Fruit fly (Drosophila melanogaster) whole organism, embryonic: ENCODE results near the gene BTBD9.

Experiments used
- Bteb2 ChIP-seq: fragments of 200-800 bp; sonication (Bioruptor generic); optimal IDR thresholded peaks from 2 replicates; lab custom pipeline; 2016; ENCODE audit warnings: missing biosample characterization, missing genetic modification characterization
- CG1024 ChIP-seq: fragments of 200-800 bp; sonication (Bioruptor generic); IDR thresholded peaks from 2 replicates; pipeline ENCODE4 v1.3.6; 2022; ENCODE audit warnings: missing biosample characterization, missing genetic modification characterization
- CG10565 ChIP-seq: fragments of 200-800 bp; sonication (Bioruptor generic); optimal IDR thresholded peaks from 3 replicates; lab custom pipeline; 2016; ENCODE audit warnings: missing biosample characterization, mild to moderate bottlenecking, missing genetic modification characterization
- CG11504 ChIP-seq: fragments of 200-800 bp; sonication (Bioruptor generic); optimal IDR thresholded peaks from 3 replicates; lab custom pipeline; 2019; ENCODE audit warnings: missing biosample characterization, mild to moderate bottlenecking, missing genetic modification characterization, moderate library complexity
- CG11695 ChIP-seq: fragments of 200-800 bp; sonication (Bioruptor generic); IDR thresholded peaks from 3 replicates; pipeline ENCODE4 v1.3.6; 2022; ENCODE audit warnings: missing biosample characterization, missing genetic modification characterization
- CG12391 ChIP-seq: fragments of 200-800 bp; sonication (Bioruptor generic); optimal IDR thresholded peaks from 3 replicates; lab custom pipeline; 2018; ENCODE audit warnings: missing biosample characterization, mild to moderate bottlenecking, missing genetic modification characterization, moderate library complexity
- CG12659 ChIP-seq: fragments of 200-800 bp; sonication (Bioruptor generic); optimal IDR thresholded peaks from 3 replicates; lab custom pipeline; 2017; ENCODE audit warnings: mild to moderate bottlenecking, missing biosample characterization, missing genetic modification reagents, missing genetic modification characterization
- CG13424 ChIP-seq: fragments of 200-800 bp; sonication (Bioruptor generic); optimal IDR thresholded peaks from 2 replicates; lab custom pipeline; 2019; ENCODE audit warnings: missing biosample characterization, mild to moderate bottlenecking, missing genetic modification characterization, moderate library complexity
- CG13775 ChIP-seq: fragments of 200-800 bp; sonication (Bioruptor generic); optimal IDR thresholded peaks from 3 replicates; lab custom pipeline; 2017; ENCODE audit warnings: missing biosample characterization, mild to moderate bottlenecking, missing genetic modification characterization
- CG14014 ChIP-seq: fragments of 200-800 bp; sonication (Bioruptor generic); IDR thresholded peaks from 2 replicates; pipeline ENCODE4 v1.3.6; 2022; ENCODE audit warnings: missing biosample characterization, missing genetic modification characterization
- CG15514 ChIP-seq: fragments of 200-800 bp; sonication (Bioruptor generic); optimal IDR thresholded peaks from 3 replicates; lab custom pipeline; 2017; ENCODE audit warnings: missing biosample characterization, missing genetic modification characterization, mild to moderate bottlenecking, moderate library complexity, missing genetic modification reagents
- CG17359 ChIP-seq: fragments of 200-800 bp; sonication (Bioruptor generic); optimal IDR thresholded peaks from 3 replicates; lab custom pipeline; 2018; ENCODE audit warnings: missing biosample characterization, mild to moderate bottlenecking, missing genetic modification characterization, moderate library complexity
- CG3163 ChIP-seq: fragments of 200-800 bp; sonication (Bioruptor generic); optimal IDR thresholded peaks from 3 replicates; lab custom pipeline; 2016; ENCODE audit warnings: missing biosample characterization, missing genetic modification characterization
- CG43689 ChIP-seq: fragments of 200-800 bp; sonication (Bioruptor generic); IDR thresholded peaks from 2 replicates; pipeline ENCODE4 v1.3.6; 2022; ENCODE audit warnings: missing biosample characterization, missing genetic modification characterization
- CG4707 ChIP-seq: fragments of 200-800 bp; sonication (Bioruptor generic); optimal IDR thresholded peaks from 2 replicates; lab custom pipeline; 2018; ENCODE audit warnings: missing biosample characterization, mild to moderate bottlenecking, missing genetic modification characterization, moderate library complexity
- CG7839 ChIP-seq: fragments of 200-800 bp; sonication (Bioruptor generic); optimal IDR thresholded peaks from 3 replicates; lab custom pipeline; 2018; ENCODE audit warnings: missing biosample characterization, mild to moderate bottlenecking, missing genetic modification characterization, moderate library complexity
- CG7987 ChIP-seq: fragments of 200-800 bp; sonication (Bioruptor generic); optimal IDR thresholded peaks from 2 replicates; lab custom pipeline; 2018; ENCODE audit warnings: missing biosample characterization, mild to moderate bottlenecking, missing genetic modification characterization, moderate library complexity
- CG8281 ChIP-seq: fragments of 200-800 bp; sonication (Bioruptor generic); optimal IDR thresholded peaks from 2 replicates; lab custom pipeline; 2018; ENCODE audit warnings: missing biosample characterization, mild to moderate bottlenecking, missing genetic modification characterization, moderate library complexity
- CG9876 ChIP-seq: fragments of 200-800 bp; sonication (Bioruptor generic); optimal IDR thresholded peaks from 2 replicates; lab custom pipeline; 2016; ENCODE audit warnings: missing biosample characterization, missing genetic modification characterization
- Dad ChIP-seq: fragments of 200-800 bp; sonication (Bioruptor generic); optimal IDR thresholded peaks from 3 replicates; lab custom pipeline; 2016; ENCODE audit warnings: missing biosample characterization, missing genetic modification characterization
- Dip2 ChIP-seq: fragments of 200-800 bp; sonication (Bioruptor generic); IDR thresholded peaks from 2 replicates; pipeline ENCODE4 v1.3.6; 2022; ENCODE audit warnings: missing biosample characterization, missing genetic modification characterization
- Dp ChIP-seq: fragments of 200-800 bp; sonication (Bioruptor generic); optimal IDR thresholded peaks from 2 replicates; lab custom pipeline; 2018; ENCODE audit warnings: missing biosample characterization, mild to moderate bottlenecking, missing genetic modification characterization, moderate library complexity
- E2f1 ChIP-seq: fragments of 200-800 bp; sonication (Bioruptor generic); IDR thresholded peaks from 2 replicates; pipeline ENCODE4 v1.3.6; 2022; ENCODE audit warnings: missing biosample characterization, missing genetic modification characterization
- GATAe ChIP-seq: fragments of 200-800 bp; sonication (Bioruptor generic); conservative IDR thresholded peaks from 2 replicates; pipeline ENCODE4 v1.3.6; 2022; ENCODE audit warnings: missing biosample characterization, missing genetic modification characterization
- HLH3B ChIP-seq: fragments of 200-800 bp; sonication (Bioruptor generic); IDR thresholded peaks from 2 replicates; pipeline ENCODE4 v1.3.6; 2022; ENCODE audit warnings: missing biosample characterization, missing genetic modification characterization
- HLHmδ ChIP-seq: fragments of 200-800 bp; sonication (Bioruptor generic); optimal IDR thresholded peaks from 2 replicates; lab custom pipeline; 2018; ENCODE audit warnings: missing biosample characterization, mild to moderate bottlenecking, missing genetic modification characterization, moderate library complexity
- Hsf ChIP-seq: fragments of 200-800 bp; sonication (Bioruptor generic); optimal IDR thresholded peaks from 3 replicates; lab custom pipeline; 2016; ENCODE audit warnings: missing biosample characterization, missing genetic modification characterization
- Mrtf ChIP-seq: fragments of 200-800 bp; sonication (Bioruptor generic); IDR thresholded peaks from 3 replicates; pipeline ENCODE4 v1.3.6; 2022; ENCODE audit warnings: missing biosample characterization, missing genetic modification characterization
- NK7.1 ChIP-seq: fragments of 200-800 bp; sonication (Bioruptor generic); optimal IDR thresholded peaks from 3 replicates; lab custom pipeline; 2016; ENCODE audit warnings: missing biosample characterization, missing genetic modification characterization
- Sin3A ChIP-seq: fragments of >200 bp; optimal IDR thresholded peaks from 2 replicates; lab custom pipeline; 2018
- Trl ChIP-seq, 3 experiments: fragments of >200 bp in 2 of 3; fragments of 200-800 bp in 1 of 3; sonication (Bioruptor generic) in 1 of 3; optimal IDR thresholded peaks; 2 replicates in 1 of 3; 3 replicates in 2 of 3; lab custom pipeline; 2016 to 2017; ENCODE audit warnings: missing biosample characterization in 1 of 3, missing genetic modification characterization in 1 of 3
- Vsx1 ChIP-seq: fragments of 200-800 bp; sonication (Bioruptor generic); optimal IDR thresholded peaks from 2 replicates; lab custom pipeline; 2017; ENCODE audit warnings: missing biosample characterization, mild to moderate bottlenecking, missing genetic modification characterization, missing genetic modification reagents
- ap ChIP-seq: fragments of 200-800 bp; sonication (Bioruptor generic); IDR thresholded peaks from 2 replicates; pipeline ENCODE4 v1.3.6; 2022; ENCODE audit warnings: missing biosample characterization, missing genetic modification characterization
- ato ChIP-seq: fragments of 200-800 bp; sonication (Bioruptor generic); IDR thresholded peaks from 2 replicates; pipeline ENCODE4 v1.3.6; 2022; ENCODE audit warnings: missing biosample characterization, missing genetic modification characterization; ENCODE audit not compliant: partially characterized antibody
- cato ChIP-seq: fragments of 200-800 bp; sonication (Bioruptor generic); optimal IDR thresholded peaks from 2 replicates; lab custom pipeline; 2016; ENCODE audit warnings: missing biosample characterization, missing genetic modification characterization, borderline replicate concordance
- cg ChIP-seq: fragments of 200-800 bp; sonication (Bioruptor generic); optimal IDR thresholded peaks from 3 replicates; lab custom pipeline; 2019; ENCODE audit warnings: missing biosample characterization, mild to moderate bottlenecking, missing genetic modification characterization, moderate library complexity
- chif ChIP-seq, 2 experiments: fragments of 200-800 bp; sonication (Bioruptor generic); optimal IDR thresholded peaks; 3 replicates each; lab custom pipeline; 2016; ENCODE audit warnings: missing biosample characterization in 2 of 2, missing genetic modification characterization in 2 of 2
- maf-S ChIP-seq: fragments of 200-800 bp; sonication (Bioruptor generic); optimal IDR thresholded peaks from 2 replicates; lab custom pipeline; 2016; ENCODE audit warnings: missing biosample characterization, missing genetic modification characterization
- pan ChIP-seq, 4 experiments: fragments of >200 bp in 3 of 4; fragments of 200-800 bp in 1 of 4; sonication (Bioruptor generic) in 1 of 4; optimal IDR thresholded peaks in 3 of 4; IDR thresholded peaks in 1 of 4; 2 replicates each; pipeline versions ENCODE4 v1.3.6 to Lab custom; 2017 to 2022; ENCODE audit warnings: missing biosample characterization in 2 of 4, missing genetic modification characterization in 2 of 4, mixed read lengths in 1 of 4
- pb ChIP-seq: fragments of 200-800 bp; sonication (Bioruptor generic); optimal IDR thresholded peaks from 3 replicates; lab custom pipeline; 2016; ENCODE audit warnings: missing biosample characterization, missing genetic modification characterization
- pnt ChIP-seq: fragments of 200-800 bp; sonication (Bioruptor generic); optimal IDR thresholded peaks from 3 replicates; lab custom pipeline; 2016; ENCODE audit warnings: missing biosample characterization, missing genetic modification characterization
- ro ChIP-seq: fragments of 200-800 bp; sonication (Bioruptor generic); IDR thresholded peaks from 2 replicates; pipeline ENCODE4 v1.3.6; 2022; ENCODE audit warnings: missing biosample characterization, missing genetic modification characterization
- schlank ChIP-seq: fragments of 200-800 bp; sonication (Bioruptor generic); optimal IDR thresholded peaks from 2 replicates; lab custom pipeline; 2018; ENCODE audit warnings: missing biosample characterization, mild to moderate bottlenecking, missing genetic modification characterization
- so ChIP-seq: fragments of 200-800 bp; sonication (Bioruptor generic); IDR thresholded peaks from 3 replicates; pipeline ENCODE4 v1.3.6; 2022; ENCODE audit warnings: missing biosample characterization, missing genetic modification characterization
- sug ChIP-seq: fragments of 200-800 bp; optimal IDR thresholded peaks from 2 replicates; lab custom pipeline; 2019; ENCODE audit warnings: missing biosample characterization, mild to moderate bottlenecking, missing genetic modification characterization, moderate library complexity
- unpg ChIP-seq: fragments of 200-800 bp; sonication (Bioruptor generic); optimal IDR thresholded peaks from 3 replicates; lab custom pipeline; 2018; ENCODE audit warnings: missing biosample characterization, mild to moderate bottlenecking, missing genetic modification characterization, moderate library complexity
- zen2 ChIP-seq: fragments of 200-800 bp; sonication (Bioruptor generic); IDR thresholded peaks from 3 replicates; pipeline ENCODE4 v1.3.6; 2022; ENCODE audit warnings: missing biosample characterization, missing genetic modification characterization; ENCODE audit not compliant: partially characterized antibody
- zfh2 ChIP-seq: fragments of 200-800 bp; sonication (Bioruptor generic); optimal IDR thresholded peaks from 2 replicates; lab custom pipeline; 2016; ENCODE audit warnings: missing biosample characterization, missing genetic modification characterization

The BTBD9 gene

DNA sequence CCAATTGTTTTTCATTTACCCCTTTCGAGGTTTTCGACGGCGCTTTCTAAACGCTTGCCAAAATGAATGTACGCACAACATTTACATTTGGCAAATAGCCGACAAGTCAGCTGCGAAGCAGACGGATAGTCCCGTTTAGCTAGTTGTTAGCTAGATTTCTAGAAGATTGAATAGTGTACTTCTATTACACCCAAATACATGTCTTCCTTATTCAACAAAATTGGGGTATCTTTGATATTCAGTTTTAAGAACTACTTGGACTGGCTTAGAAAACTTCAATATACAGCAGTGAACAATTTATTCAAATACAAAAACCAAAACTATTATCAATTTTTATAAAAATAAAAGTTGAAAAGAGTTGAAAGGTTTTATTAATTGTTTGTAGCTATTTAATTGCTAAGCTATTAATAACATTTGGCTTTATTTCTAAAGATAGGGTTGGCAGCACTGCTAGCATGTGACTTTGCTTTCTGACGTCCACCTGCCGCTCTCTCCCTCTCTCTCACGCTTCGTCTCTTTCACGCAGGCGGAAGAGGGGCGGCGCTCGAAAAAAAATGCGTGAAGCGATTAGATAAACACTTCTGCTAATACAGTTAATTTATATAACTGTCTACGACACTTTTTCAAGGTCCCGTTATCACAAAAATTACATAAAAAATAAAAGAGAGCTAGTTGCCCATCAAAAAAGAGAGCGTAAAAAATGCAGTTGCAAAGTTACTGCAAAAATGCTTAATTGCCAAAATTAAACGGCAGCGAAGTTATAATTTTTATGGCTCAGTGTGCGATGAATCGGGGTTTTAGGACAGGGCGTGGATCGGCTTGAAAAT is 16.7 kb downstream of the BTBD9 start (continued):
- TF ChIP-seq Dp (no peak), ato (GFP tag; lab: Robert Waterston, UW) (no peak), chif (GFP tag; optimal IDR thresholded peaks at IDR 0.05; lab: Kevin White, UChicago) (no peak), E2f1 (GFP tag; lab: Robert Waterston, UW) (peak; percentile 10; the same call in 1 of the 2 replicates), ap (GFP tag; lab: Robert Waterston, UW) (no peak), Bteb2 (GFP tag; lab: Kevin White, UChicago) (no peak), pnt (GFP tag; lab: Kevin White, UChicago) (no peak), CG7987 (no peak), Hsf (no peak), CG43689 (GFP tag; lab: Robert Waterston, UW) (no peak), CG17359 (tag; lab: Kevin White, UChicago) (no peak), CG13424 (tag; lab: Kevin White, UChicago) (peak; percentile 6), CG9876 (GFP tag; lab: Kevin White, UChicago) (no peak), cato (GFP tag; lab: Kevin White, UChicago) (no peak), pb (GFP tag; lab: Kevin White, UChicago) (no peak), CG3163 (no peak), unpg (GFP tag; lab: Kevin White, UChicago) (no peak), CG11504 (peak; percentile 23), maf-S (GFP tag; lab: Kevin White, UChicago) (no peak), zen2 (GFP tag; lab: Robert Waterston, UW) (no peak), CG10565 (GFP tag; lab: Kevin White, UChicago) (no peak), CG13775 (GFP tag; lab: Kevin White, UChicago) (peak; percentile 11), so (GFP tag; lab: Robert Waterston, UW) (no peak), CG14014 (GFP tag; lab: Robert Waterston, UW) (no peak), schlank (tag; lab: Kevin White, UChicago) (no peak), CG15514 (GFP tag; lab: Kevin White, UChicago) (no peak), NK7.1 (GFP tag; lab: Kevin White, UChicago) (no peak), ro (no peak), HLH3B (GFP tag; lab: Robert Waterston, UW) (no peak), Vsx1 (GFP tag; lab: Kevin White, UChicago) (peak; percentile 36), cg (GFP tag; lab: Kevin White, UChicago) (no peak), CG7839 (tag; lab: Kevin White, UChicago) (no peak), GATAe (GFP tag; lab: Robert Waterston, UW) (no peak; the same call in 1 of the 2 replicates), Dip2 (no peak), CG8281 (no peak), CG1024 (GFP tag; lab: Robert Waterston, UW) (no peak), CG12659 (GFP tag; lab: Kevin White, UChicago) (peak; percentile 16), CG11695 (GFP tag; lab: Robert Waterston, UW) (no peak), HLHmδ (GFP tag; lab: Kevin White, UChicago) (no peak), Dad (no peak), Trl (optimal IDR thresholded peaks at IDR 0.05; lab: Kevin White, UChicago) (peak in 1 of 2 experiments; percentile 52), Trl (GFP tag; optimal IDR thresholded peaks at IDR 0.05; lab: Kevin White, UChicago) (no peak), Sin3A (lab: Kevin White, UChicago) (no peak), CG12391 (tag; lab: Kevin White, UChicago) (peak; percentile 17), sug (tag; lab: Kevin White, UChicago) (no peak), Mrtf (GFP tag; lab: Robert Waterston, UW) (no peak), CG4707 (GFP tag; lab: Kevin White, UChicago) (no peak), zfh2 (GFP tag; lab: Kevin White, UChicago) (no peak), pan (optimal IDR thresholded peaks at IDR 0.05; lab: Kevin White, UChicago) (no peak), pan (GFP tag; optimal IDR thresholded peaks at IDR 0.05 in 1 of 2, IDR thresholded peaks at IDR 0.05 in 1 of 2) (no peak)
